Fruit fly (Drosophila melanogaster) whole organism, embryonic: Measurements from ENCODE around the gene CG14866.
A peak's percentile ranks its signal among the peaks of the same experiment; 100 is the strongest.

Experiments
- ATbp ChIP-seq: fragments of 200-800 bp; sonication (Bioruptor generic); optimal IDR thresholded peaks from 2 replicates; lab custom pipeline; 2017; ENCODE audit warnings: missing biosample characterization, mild to moderate bottlenecking, missing genetic modification characterization, missing genetic modification reagents
- Adf1 ChIP-seq: fragments of 200-800 bp; sonication (Bioruptor generic); IDR thresholded peaks from 2 replicates; pipeline ENCODE4 v1.3.6; 2022; ENCODE audit warnings: missing biosample characterization, missing genetic modification characterization
- BEAF-32 ChIP-seq: fragments of 200-800 bp; sonication (Bioruptor generic); optimal IDR thresholded peaks from 3 replicates; lab custom pipeline; 2017; ENCODE audit warnings: missing biosample characterization, missing genetic modification characterization, mild to moderate bottlenecking, moderate library complexity, missing genetic modification reagents
- Bgb ChIP-seq: fragments of 200-800 bp; sonication (Bioruptor generic); IDR thresholded peaks from 2 replicates; pipeline ENCODE4 v1.3.6; 2022; ENCODE audit warnings: missing biosample characterization, missing genetic modification characterization; ENCODE audit not compliant: partially characterized antibody
- CG10274 ChIP-seq: fragments of 200-800 bp; sonication (Bioruptor generic); optimal IDR thresholded peaks from 3 replicates; lab custom pipeline; 2017; ENCODE audit warnings: missing biosample characterization, mild to moderate bottlenecking, missing genetic modification characterization
- CG11085 ChIP-seq: fragments of 200-800 bp; sonication (Bioruptor generic); IDR thresholded peaks from 2 replicates; pipeline ENCODE4 v1.3.6; 2022; ENCODE audit warnings: missing biosample characterization, missing genetic modification characterization
- CG11456 ChIP-seq: fragments of 200-800 bp; sonication (Bioruptor generic); IDR thresholded peaks from 3 replicates; pipeline ENCODE4 v1.3.6; 2022; ENCODE audit warnings: missing biosample characterization, missing genetic modification characterization
- CG12391 ChIP-seq: fragments of 200-800 bp; sonication (Bioruptor generic); optimal IDR thresholded peaks from 3 replicates; lab custom pipeline; 2018; ENCODE audit warnings: missing biosample characterization, mild to moderate bottlenecking, missing genetic modification characterization, moderate library complexity
- CG13296 ChIP-seq: fragments of 200-800 bp; sonication (Bioruptor generic); optimal IDR thresholded peaks from 3 replicates; lab custom pipeline; 2018; ENCODE audit warnings: missing biosample characterization, mild to moderate bottlenecking, missing genetic modification characterization
- CG13775 ChIP-seq: fragments of 200-800 bp; sonication (Bioruptor generic); optimal IDR thresholded peaks from 3 replicates; lab custom pipeline; 2017; ENCODE audit warnings: missing biosample characterization, mild to moderate bottlenecking, missing genetic modification characterization
- CG13894 ChIP-seq: fragments of 200-800 bp; sonication (Bioruptor generic); optimal IDR thresholded peaks from 3 replicates; lab custom pipeline; 2018; ENCODE audit warnings: missing biosample characterization, mild to moderate bottlenecking, missing genetic modification characterization, moderate library complexity
- CG16813 ChIP-seq: fragments of 200-800 bp; sonication (Bioruptor generic); IDR thresholded peaks from 3 replicates; pipeline ENCODE4 v1.3.6; 2022; ENCODE audit warnings: missing biosample characterization, missing genetic modification characterization; ENCODE audit not compliant: partially characterized antibody
- CG16863 ChIP-seq: fragments of 200-800 bp; sonication (Bioruptor generic); optimal IDR thresholded peaks from 3 replicates; lab custom pipeline; 2016; ENCODE audit warnings: missing biosample characterization, missing genetic modification characterization
- CG17568 ChIP-seq: fragments of 200-800 bp; sonication (Bioruptor generic); optimal IDR thresholded peaks from 2 replicates; lab custom pipeline; 2018; ENCODE audit warnings: missing biosample characterization, mild to moderate bottlenecking, missing genetic modification characterization, moderate library complexity
- CG1832 ChIP-seq: fragments of 200-800 bp; sonication (Bioruptor generic); optimal IDR thresholded peaks from 2 replicates; lab custom pipeline; 2017; ENCODE audit warnings: missing biosample characterization, mild to moderate bottlenecking, missing genetic modification characterization, inconsistent platforms
- CG2199 ChIP-seq: fragments of 200-800 bp; sonication (Bioruptor generic); IDR thresholded peaks from 3 replicates; pipeline ENCODE4 v1.3.6; 2022; ENCODE audit warnings: missing biosample characterization, missing genetic modification characterization
- CG31224 ChIP-seq: fragments of 200-800 bp; sonication (Bioruptor generic); IDR thresholded peaks from 2 replicates; pipeline ENCODE4 v1.3.6; 2022; ENCODE audit warnings: missing biosample characterization, missing genetic modification characterization
- CG31365 ChIP-seq: fragments of 200-800 bp; sonication (Bioruptor generic); optimal IDR thresholded peaks from 2 replicates; lab custom pipeline; 2018; ENCODE audit warnings: missing biosample characterization, mild to moderate bottlenecking, missing genetic modification characterization
- CG33213 ChIP-seq: fragments of 200-800 bp; sonication (Bioruptor generic); optimal IDR thresholded peaks from 3 replicates; lab custom pipeline; 2016; ENCODE audit warnings: missing biosample characterization, missing genetic modification characterization
- CG3847 ChIP-seq: fragments of 200-800 bp; sonication (Bioruptor generic); IDR thresholded peaks from 2 replicates; pipeline ENCODE4 v1.3.6; 2022; ENCODE audit warnings: missing biosample characterization, missing genetic modification characterization
- CG42726 ChIP-seq: fragments of 200-800 bp; sonication (Bioruptor generic); IDR thresholded peaks from 2 replicates; pipeline ENCODE4 v1.3.6; 2022; ENCODE audit warnings: missing biosample characterization, missing genetic modification characterization; ENCODE audit not compliant: partially characterized antibody
- CG5180 ChIP-seq: fragments of 200-800 bp; sonication (Bioruptor generic); optimal IDR thresholded peaks from 3 replicates; lab custom pipeline; 2017; ENCODE audit warnings: missing biosample characterization, missing genetic modification characterization, mild to moderate bottlenecking, moderate library complexity, missing genetic modification reagents
- CG6683 ChIP-seq: fragments of 200-800 bp; sonication (Bioruptor generic); optimal IDR thresholded peaks from 2 replicates; lab custom pipeline; 2017; ENCODE audit warnings: missing biosample characterization, mild to moderate bottlenecking, missing genetic modification characterization, missing genetic modification reagents
- CG6854 ChIP-seq: fragments of 200-800 bp; sonication (Bioruptor generic); optimal IDR thresholded peaks from 3 replicates; lab custom pipeline; 2017; ENCODE audit warnings: missing biosample characterization, mild to moderate bottlenecking, missing genetic modification characterization
- Deaf1 ChIP-seq: fragments of 200-800 bp; optimal IDR thresholded peaks from 3 replicates; lab custom pipeline; 2019; ENCODE audit warnings: missing biosample characterization, mild to moderate bottlenecking, missing genetic modification characterization, moderate library complexity
- Dip2 ChIP-seq: fragments of 200-800 bp; sonication (Bioruptor generic); IDR thresholded peaks from 2 replicates; pipeline ENCODE4 v1.3.6; 2022; ENCODE audit warnings: missing biosample characterization, missing genetic modification characterization
- Dll ChIP-seq: fragments of 200-800 bp; sonication (Bioruptor generic); IDR thresholded peaks from 4 replicates; pipeline ENCODE4 v1.3.6; 2022; ENCODE audit warnings: missing biosample characterization, missing genetic modification characterization; ENCODE audit not compliant: partially characterized antibody
- Elba2 ChIP-seq: fragments of 200-800 bp; sonication (Bioruptor generic); optimal IDR thresholded peaks from 3 replicates; lab custom pipeline; 2016; ENCODE audit warnings: missing biosample characterization, missing genetic modification characterization
- Fer1 ChIP-seq: fragments of 200-800 bp; sonication (Bioruptor generic); optimal IDR thresholded peaks from 2 replicates; lab custom pipeline; 2017; ENCODE audit warnings: missing biosample characterization, mild to moderate bottlenecking, missing genetic modification characterization
- HLH4C ChIP-seq: fragments of 200-800 bp; sonication (Bioruptor generic); IDR thresholded peaks from 3 replicates; pipeline ENCODE4 v1.3.6; 2022; ENCODE audit warnings: missing biosample characterization, missing genetic modification characterization; ENCODE audit not compliant: partially characterized antibody
- Hsf ChIP-seq: fragments of 200-800 bp; sonication (Bioruptor generic); optimal IDR thresholded peaks from 3 replicates; lab custom pipeline; 2016; ENCODE audit warnings: missing biosample characterization, missing genetic modification characterization
- MBD-R2 ChIP-seq: fragments of 200-800 bp; sonication (Bioruptor generic); IDR thresholded peaks from 2 replicates; pipeline ENCODE4 v1.3.6; 2022; ENCODE audit warnings: missing biosample characterization, missing genetic modification characterization
- Max ChIP-seq: fragments of 200-800 bp; sonication (Bioruptor generic); optimal IDR thresholded peaks from 2 replicates; lab custom pipeline; 2016; ENCODE audit warnings: missing biosample characterization, mild to moderate bottlenecking, missing genetic modification characterization
- Nf-YC ChIP-seq: fragments of 200-800 bp; optimal IDR thresholded peaks from 3 replicates; lab custom pipeline; 2019; ENCODE audit warnings: missing biosample characterization, mild to moderate bottlenecking, missing genetic modification characterization, moderate library complexity
- Opbp ChIP-seq: fragments of 200-800 bp; sonication (Bioruptor generic); IDR thresholded peaks from 3 replicates; pipeline ENCODE4 v1.3.6; 2022; ENCODE audit warnings: missing biosample characterization, missing genetic modification characterization; ENCODE audit not compliant: partially characterized antibody
- Ptx1 ChIP-seq: fragments of 200-800 bp; sonication (Bioruptor generic); IDR thresholded peaks from 2 replicates; pipeline ENCODE4 v1.3.6; 2022; ENCODE audit warnings: missing biosample characterization, missing genetic modification characterization
- Rx ChIP-seq: fragments of 200-800 bp; sonication (Bioruptor generic); IDR thresholded peaks from 2 replicates; pipeline ENCODE4 v1.3.6; 2022; ENCODE audit warnings: missing biosample characterization, missing genetic modification characterization
- Taf1 ChIP-seq: fragments of 200-800 bp; sonication (Bioruptor generic); IDR thresholded peaks from 2 replicates; pipeline ENCODE4 v1.3.6; 2022; ENCODE audit warnings: missing biosample characterization, missing genetic modification characterization
- al ChIP-seq: fragments of 200-800 bp; sonication (Bioruptor generic); IDR thresholded peaks from 2 replicates; pipeline ENCODE4 v1.3.6; 2022; ENCODE audit warnings: missing biosample characterization, missing genetic modification characterization
- aop ChIP-seq: fragments of 200-800 bp; sonication (Bioruptor generic); IDR thresholded peaks from 2 replicates; pipeline ENCODE4 v1.3.6; 2022; ENCODE audit warnings: missing biosample characterization, missing genetic modification characterization
- br ChIP-seq: fragments of >200 bp; optimal IDR thresholded peaks from 2 replicates; lab custom pipeline; 2017
- dysf ChIP-seq: fragments of 200-800 bp; sonication (Bioruptor generic); IDR thresholded peaks from 3 replicates; pipeline ENCODE4 v1.3.6; 2022; ENCODE audit warnings: missing biosample characterization, missing genetic modification characterization
- en ChIP-seq: fragments of 200-800 bp; sonication (Bioruptor generic); optimal IDR thresholded peaks from 2 replicates; lab custom pipeline; 2016; ENCODE audit warnings: missing biosample characterization, missing genetic modification characterization
- esg ChIP-seq: fragments of 200-800 bp; sonication (Bioruptor generic); conservative IDR thresholded peaks from 2 replicates; pipeline ENCODE4 v1.3.6; 2022; ENCODE audit warnings: missing biosample characterization, missing genetic modification characterization
- grn ChIP-seq: fragments of 200-800 bp; sonication (Bioruptor generic); optimal IDR thresholded peaks from 3 replicates; lab custom pipeline; 2017; ENCODE audit warnings: missing biosample characterization, missing genetic modification characterization
- knrl ChIP-seq: fragments of 200-800 bp; sonication (Bioruptor generic); IDR thresholded peaks from 3 replicates; pipeline ENCODE4 v1.3.6; 2022; ENCODE audit warnings: missing biosample characterization, missing genetic modification characterization; ENCODE audit not compliant: partially characterized antibody
- pros ChIP-seq: fragments of 200-800 bp; sonication (Bioruptor generic); optimal IDR thresholded peaks from 3 replicates; lab custom pipeline; 2019; ENCODE audit warnings: missing biosample characterization, mild to moderate bottlenecking, missing genetic modification characterization, moderate library complexity
- sug ChIP-seq: fragments of 200-800 bp; optimal IDR thresholded peaks from 2 replicates; lab custom pipeline; 2019; ENCODE audit warnings: missing biosample characterization, mild to moderate bottlenecking, missing genetic modification characterization, moderate library complexity
- twi ChIP-seq: fragments of 200-800 bp; optimal IDR thresholded peaks from 2 replicates; lab custom pipeline; 2019; ENCODE audit warnings: missing biosample characterization, mild to moderate bottlenecking, missing genetic modification characterization, moderate library complexity
- usp ChIP-seq: fragments of >200 bp; optimal IDR thresholded peaks from 2 replicates; lab custom pipeline; 2017; ENCODE audit warnings: missing biosample characterization, missing genetic modification characterization
- wek ChIP-seq: fragments of 200-800 bp; sonication (Bioruptor generic); optimal IDR thresholded peaks from 3 replicates; lab custom pipeline; 2018; ENCODE audit warnings: missing biosample characterization, mild to moderate bottlenecking, missing genetic modification characterization, moderate library complexity

Gene CG14866

dm6 chr3R:15346018-15346383 lies 29.7 kb downstream of the CG14866 start, which contains the start of the genes Surf4 and CG31301 (continued):
- TF ChIP-seq usp (GFP tag; lab: Kevin White, UChicago) (no peak), Fer1 (GFP tag; lab: Kevin White, UChicago) (no peak), CG6854 (GFP tag; lab: Kevin White, UChicago) (no peak), CG16813 (GFP tag; lab: Robert Waterston, UW) (peak; percentile 66), CG42726 (GFP tag; lab: Robert Waterston, UW) (peak; percentile 29; the same call in 1 of the 2 replicates), CG2199 (GFP tag; lab: Robert Waterston, UW) (0 out of 3 replicates have a peak, but pooled peaks have one; percentile 19), ATbp (GFP tag; lab: Kevin White, UChicago) (no peak), Dll (GFP tag; lab: Robert Waterston, UW) (peak; percentile 61; the same call in 3 of the 4 replicates), CG6683 (no peak), aop (GFP tag; lab: Robert Waterston, UW) (no peak), CG13775 (GFP tag; lab: Kevin White, UChicago) (no peak), twi (peak; percentile 26), CG10274 (GFP tag; lab: Kevin White, UChicago) (no peak), CG12391 (tag; lab: Kevin White, UChicago) (no peak), CG13296 (GFP tag; lab: Kevin White, UChicago) (no peak), Elba2 (GFP tag; lab: Kevin White, UChicago) (no peak), CG31365 (tag; lab: Kevin White, UChicago) (no peak), Dip2 (no peak), CG1832 (GFP tag; lab: Kevin White, UChicago) (no peak), CG17568 (GFP tag; lab: Kevin White, UChicago) (no peak), en (no peak), CG33213 (GFP tag; lab: Kevin White, UChicago) (no peak), Opbp (GFP tag; lab: Robert Waterston, UW) (peak; percentile 87; the same call in 2 of the 3 replicates), Max (GFP tag; lab: Kevin White, UChicago) (no peak), HLH4C (GFP tag; lab: Robert Waterston, UW) (peak; percentile 86), al (GFP tag; lab: Robert Waterston, UW) (no peak), MBD-R2 (GFP tag; lab: Robert Waterston, UW) (peak; percentile 80), CG31224 (GFP tag; lab: Robert Waterston, UW) (no peak), Bgb (peak; percentile 76), wek (GFP tag; lab: Kevin White, UChicago) (no peak), CG5180 (GFP tag; lab: Kevin White, UChicago) (no peak), CG11085 (GFP tag; lab: Robert Waterston, UW) (no peak), BEAF-32 (GFP tag; lab: Kevin White, UChicago) (peak; percentile 67), CG11456 (no peak), pros (no peak), Hsf (no peak), Adf1 (no peak), esg (GFP tag; lab: Robert Waterston, UW) (no peak), dysf (GFP tag; lab: Robert Waterston, UW) (no peak), CG13894 (tag; lab: Kevin White, UChicago) (peak; percentile 6), Rx (GFP tag; lab: Robert Waterston, UW) (no peak), br (no peak), grn (GFP tag; lab: Kevin White, UChicago) (no peak), Deaf1 (no peak), knrl (GFP tag; lab: Robert Waterston, UW) (peak; percentile 51; the same call in 2 of the 3 replicates), Taf1 (GFP tag; lab: Robert Waterston, UW) (no peak), CG3847 (GFP tag; lab: Robert Waterston, UW) (no peak), CG16863 (GFP tag; lab: Kevin White, UChicago) (no peak), Nf-YC (tag; lab: Kevin White, UChicago) (peak; percentile 8), Ptx1 (GFP tag; lab: Robert Waterston, UW) (no peak), sug (tag; lab: Kevin White, UChicago) (no peak)
